Fruit fly (Drosophila melanogaster): Measurements from ENCODE around the gene Atg4b.

- TF ChIP-seq CG17806 (tag; optimal IDR thresholded peaks at IDR 0.05) (no peak), Ets98B (GFP tag; IDR thresholded peaks at IDR 0.05) (no peak)
These were observed 17.6 kb downstream of the Atg4b start for dm6 chr3R:15339111-15339510.
